Worm (Caenorhabditis elegans) whole organism, late embryonic: ENCODE results near the gene elo-2.
A peak's percentile ranks its signal among the peaks of the same experiment; 100 is the strongest.

Experiments used
- C38D4.7 ChIP-seq: fragments of 200-800 bp; sonication (Bioruptor generic); optimal IDR thresholded peaks from 2 replicates; lab custom pipeline; 2018; ENCODE audit warnings: mild to moderate bottlenecking, missing genetic modification characterization, moderate library complexity, missing compliant biosample characterization
- F13H6.1 ChIP-seq: sonication (generic microtip); optimal IDR thresholded peaks from 2 replicates; lab custom pipeline; 2016; ENCODE audit warnings: missing genetic modification characterization, missing compliant biosample characterization
- ama-1 ChIP-seq: fragments of 150-350 bp; optimal IDR thresholded peaks from 2 replicates; lab custom pipeline; 2014
- elt-2 ChIP-seq: sonication (generic microtip); optimal IDR thresholded peaks from 2 replicates; lab custom pipeline; 2016; ENCODE audit warnings: missing genetic modification reagents, missing genetic modification characterization, missing compliant biosample characterization
- odd-2 ChIP-seq: sonication (generic microtip); optimal IDR thresholded peaks from 2 replicates; lab custom pipeline; 2017; ENCODE audit warnings: antibody characterized with exemption, mild to moderate bottlenecking, missing genetic modification characterization, missing compliant biosample characterization
- pag-3 ChIP-seq: sonication (generic microtip); optimal IDR thresholded peaks from 2 replicates; lab custom pipeline; 2016; ENCODE audit warnings: missing compliant biosample characterization, missing genetic modification characterization, borderline replicate concordance

DNA sequence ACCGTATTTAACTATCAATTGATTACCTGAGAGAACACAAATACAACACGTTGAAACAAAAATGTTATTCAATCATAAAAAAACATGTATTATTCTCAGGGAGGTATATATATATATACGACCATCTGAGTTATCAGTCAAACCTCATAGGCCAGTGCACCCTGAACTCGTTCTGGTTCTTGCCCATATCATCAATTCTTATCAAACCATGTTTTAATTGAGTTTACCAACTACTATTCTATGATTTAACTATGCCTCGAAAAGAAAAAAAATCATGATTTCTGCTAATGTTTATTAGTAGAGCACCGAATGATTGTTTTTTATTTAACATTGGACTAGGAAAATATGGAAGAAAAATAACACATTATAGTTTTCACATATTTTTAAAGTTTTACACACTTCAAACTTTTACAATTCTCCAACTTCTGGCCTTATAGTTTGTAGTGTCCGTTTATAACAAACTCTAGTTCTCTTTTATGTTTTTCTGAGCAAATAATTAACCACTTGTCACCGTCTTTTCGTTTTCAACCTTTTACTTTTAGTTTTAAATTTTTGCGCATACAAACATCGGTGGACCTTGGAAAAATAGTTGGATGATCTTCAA lies 34.9 kb downstream of the elo-2 start:
- no peak for TF ChIP-seq ama-1
- TF ChIP-seq elt-2 (tag; lab: Kevin White, UChicago) = peak; percentile 10
- TF ChIP-seq F13H6.1 (tag; lab: Kevin White, UChicago) = no peak
- no peak for TF ChIP-seq C38D4.7 (GFP tag; lab: Kevin White, UChicago)
- no peak for TF ChIP-seq odd-2 (tag; lab: Kevin White, UChicago)
- no peak for TF ChIP-seq pag-3 (tag; lab: Kevin White, UChicago)
